Worm (Caenorhabditis elegans) whole organism, early embryonic: ENCODE results near the gene H04J21.1.

ENCODE experiments used
- B0310.2 ChIP-seq: sonication (generic microtip); optimal IDR thresholded peaks from 2 replicates; lab custom pipeline; 2016; ENCODE audit warnings: mild to moderate bottlenecking, missing genetic modification characterization, missing compliant biosample characterization
- F13C5.2 ChIP-seq: sonication (generic microtip); optimal IDR thresholded peaks from 2 replicates; lab custom pipeline; 2017; ENCODE audit warnings: mild to moderate bottlenecking, missing genetic modification characterization, inconsistent platforms, missing compliant biosample characterization
- aly-1 ChIP-seq: sonication (generic microtip); optimal IDR thresholded peaks from 2 replicates; lab custom pipeline; 2016; ENCODE audit warnings: missing genetic modification characterization, missing compliant biosample characterization
- ama-1 ChIP-seq: fragments of 150-350 bp; optimal IDR thresholded peaks from 2 replicates; lab custom pipeline; 2014
- ceh-13 ChIP-seq: fragments of 200-800 bp; sonication (Bioruptor generic); optimal IDR thresholded peaks from 2 replicates; lab custom pipeline; 2018; ENCODE audit warnings: mild to moderate bottlenecking, missing genetic modification characterization, missing compliant biosample characterization
- ceh-36 ChIP-seq: sonication (generic microtip); optimal IDR thresholded peaks from 2 replicates; lab custom pipeline; 2016; ENCODE audit warnings: missing genetic modification characterization, inconsistent platforms, missing compliant biosample characterization
- ets-7 ChIP-seq: sonication (generic microtip); optimal IDR thresholded peaks from 2 replicates; lab custom pipeline; 2016; ENCODE audit warnings: missing genotype, missing genetic modification characterization, missing compliant biosample characterization
- flt-1 ChIP-seq: fragments of 200-800 bp; sonication (Bioruptor generic); IDR thresholded peaks from 2 replicates; pipeline ENCODE4 v1.3.6; 2022; ENCODE audit warnings: missing genetic modification characterization, missing compliant biosample characterization
- hmbx-1 ChIP-seq: sonication (generic microtip); optimal IDR thresholded peaks from 2 replicates; lab custom pipeline; 2016; ENCODE audit warnings: mild to moderate bottlenecking, missing genetic modification characterization, missing compliant biosample characterization
- hmg-4 ChIP-seq: fragments of 200-800 bp; sonication (Bioruptor generic); optimal IDR thresholded peaks from 2 replicates; lab custom pipeline; 2018; ENCODE audit warnings: mild to moderate bottlenecking, missing genetic modification characterization, missing compliant biosample characterization
- hnd-1 ChIP-seq: sonication (generic microtip); optimal IDR thresholded peaks from 2 replicates; lab custom pipeline; 2016; ENCODE audit warnings: missing genetic modification characterization, missing compliant biosample characterization
- pes-1 ChIP-seq: fragments of 200-800 bp; sonication (Bioruptor generic); IDR thresholded peaks from 2 replicates; pipeline ENCODE4 v1.3.6; 2022; ENCODE audit warnings: missing genetic modification reagents, missing genetic modification characterization, missing compliant biosample characterization
- scrt-1 ChIP-seq: fragments of 200-800 bp; sonication (Bioruptor generic); IDR thresholded peaks from 2 replicates; pipeline ENCODE4 v1.3.6; 2022; ENCODE audit warnings: missing genetic modification characterization, missing compliant biosample characterization
- sea-1 ChIP-seq: fragments of 200-800 bp; sonication (Bioruptor generic); conservative IDR thresholded peaks from 2 replicates; pipeline ENCODE4 v1.3.6; 2022; ENCODE audit warnings: missing genetic modification characterization, missing compliant biosample characterization
- tbx-11 ChIP-seq: fragments of 200-800 bp; sonication (Bioruptor generic); IDR thresholded peaks from 2 replicates; pipeline ENCODE4 v1.3.6; 2022; ENCODE audit warnings: missing genetic modification characterization, missing compliant biosample characterization
- tbx-37 ChIP-seq: fragments of 200-800 bp; sonication (Bioruptor generic); conservative IDR thresholded peaks from 2 replicates; pipeline ENCODE4 v1.3.6; 2022; ENCODE audit warnings: missing genetic modification reagents, missing genetic modification characterization, missing compliant biosample characterization
- tra-4 ChIP-seq: sonication (generic microtip); optimal IDR thresholded peaks from 2 replicates; lab custom pipeline; 2017; ENCODE audit warnings: missing genetic modification characterization, missing compliant biosample characterization

The H04J21.1 gene

ce11 chrIII:2368424-2368823 lies 3.3 kb downstream of the H04J21.1 start, which contains the start of gene H04J21.4:
TSS of gene H04J21.4 (minus strand) at chrIII:2368524.
- no peak for TF ChIP-seq scrt-1 (GFP tag; lab: Robert Waterston, UW)
- no peak for TF ChIP-seq ceh-13
- TF ChIP-seq ceh-36 (tag; lab: Kevin White, UChicago), result no peak
- TF ChIP-seq flt-1 (GFP tag; lab: Robert Waterston, UW), result no peak
- no peak for TF ChIP-seq hmbx-1
- no peak for TF ChIP-seq sea-1
- TF ChIP-seq ama-1, result no peak
- TF ChIP-seq ets-7 (tag; lab: Kevin White, UChicago), result no peak
- no peak for TF ChIP-seq hnd-1 (tag; lab: Kevin White, UChicago)
- no peak for TF ChIP-seq F13C5.2 (tag; lab: Kevin White, UChicago)
- TF ChIP-seq tra-4 (tag; lab: Kevin White, UChicago), result no peak
- TF ChIP-seq tbx-11, result no peak
- no peak for TF ChIP-seq aly-1
- no peak for TF ChIP-seq B0310.2 (tag; lab: Kevin White, UChicago)
- TF ChIP-seq pes-1 (GFP tag; lab: Robert Waterston, UW), result no peak
- TF ChIP-seq tbx-37 (GFP tag; lab: Robert Waterston, UW), result no peak

- TF ChIP-seq tra-4 (tag; lab: Kevin White, UChicago) (no peak), hmbx-1 (no peak), sea-1 (no peak), ceh-36 (tag; lab: Kevin White, UChicago) (no peak), B0310.2 (tag; lab: Kevin White, UChicago) (no peak), tbx-37 (GFP tag; lab: Robert Waterston, UW) (no peak), F13C5.2 (tag; lab: Kevin White, UChicago) (no peak), pes-1 (GFP tag; lab: Robert Waterston, UW) (no peak), ceh-13 (no peak), tbx-11 (no peak), scrt-1 (GFP tag; lab: Robert Waterston, UW) (no peak), hnd-1 (tag; lab: Kevin White, UChicago) (no peak), aly-1 (no peak), hmg-4 (GFP tag; lab: Kevin White, UChicago) (no peak), ets-7 (tag; lab: Kevin White, UChicago) (no peak), flt-1 (GFP tag; lab: Robert Waterston, UW) (no peak), ama-1 (no peak)
These were observed 9.1 kb downstream of the H04J21.1 start, which contains the start of gene srd-69 for ce11 chrIII:2362648-2363047. TSS of gene srd-69 (plus strand) at chrIII:2362948.

ce11 chrIII:2349956-2350355 lies 21.8 kb downstream of the H04J21.1 start:
- no peak for TF ChIP-seq pes-1 (GFP tag; lab: Robert Waterston, UW)
- no peak for TF ChIP-seq sea-1
- no peak for TF ChIP-seq ceh-13
- TF ChIP-seq hmg-4 (GFP tag; lab: Kevin White, UChicago), result no peak
- TF ChIP-seq ceh-36 (tag; lab: Kevin White, UChicago), result no peak
- no peak for TF ChIP-seq hmbx-1
- no peak for TF ChIP-seq scrt-1 (GFP tag; lab: Robert Waterston, UW)
- no peak for TF ChIP-seq tbx-37 (GFP tag; lab: Robert Waterston, UW)
- no peak for TF ChIP-seq ets-7 (tag; lab: Kevin White, UChicago)
- no peak for TF ChIP-seq aly-1
- no peak for TF ChIP-seq tbx-11
- TF ChIP-seq tra-4 (tag; lab: Kevin White, UChicago), result no peak
- no peak for TF ChIP-seq hnd-1 (tag; lab: Kevin White, UChicago)
- no peak for TF ChIP-seq F13C5.2 (tag; lab: Kevin White, UChicago)
- no peak for TF ChIP-seq ama-1
- TF ChIP-seq B0310.2 (tag; lab: Kevin White, UChicago), result no peak

- TF ChIP-seq sea-1 (no peak), ets-7 (tag; lab: Kevin White, UChicago) (no peak), hmbx-1 (no peak), ceh-36 (tag; lab: Kevin White, UChicago) (no peak), B0310.2 (tag; lab: Kevin White, UChicago) (no peak), flt-1 (GFP tag; lab: Robert Waterston, UW) (no peak), tbx-37 (GFP tag; lab: Robert Waterston, UW) (no peak), F13C5.2 (tag; lab: Kevin White, UChicago) (no peak), tbx-11 (no peak), hnd-1 (tag; lab: Kevin White, UChicago) (no peak), hmg-4 (GFP tag; lab: Kevin White, UChicago) (no peak), tra-4 (tag; lab: Kevin White, UChicago) (no peak), aly-1 (no peak), scrt-1 (GFP tag; lab: Robert Waterston, UW) (no peak), ama-1 (no peak), ceh-13 (no peak), pes-1 (GFP tag; lab: Robert Waterston, UW) (no peak)
These were observed 24.5 kb downstream of the H04J21.1 start, which contains the start of gene gip-1 for ce11 chrIII:2347291-2347690. TSS of gene gip-1 (plus strand) at chrIII:2347591.

ce11 chrIII:2343273-2343672 lies 28.5 kb downstream of the H04J21.1 start, which contains the start of gene phf-5:
TSS of gene phf-5 (plus strand) at chrIII:2343573.
- TF ChIP-seq F13C5.2 (tag; lab: Kevin White, UChicago), result no peak
- no peak for TF ChIP-seq tbx-11
- TF ChIP-seq hnd-1 (tag; lab: Kevin White, UChicago), result no peak
- no peak for TF ChIP-seq hmbx-1
- TF ChIP-seq ets-7 (tag; lab: Kevin White, UChicago), result no peak
- TF ChIP-seq aly-1, result no peak
- TF ChIP-seq hmg-4 (GFP tag; lab: Kevin White, UChicago), result no peak
- TF ChIP-seq ceh-13, result no peak
- no peak for TF ChIP-seq ceh-36 (tag; lab: Kevin White, UChicago)
- TF ChIP-seq flt-1 (GFP tag; lab: Robert Waterston, UW), result no peak
- no peak for TF ChIP-seq pes-1 (GFP tag; lab: Robert Waterston, UW)
- TF ChIP-seq B0310.2 (tag; lab: Kevin White, UChicago), result no peak
- no peak for TF ChIP-seq sea-1
- TF ChIP-seq scrt-1 (GFP tag; lab: Robert Waterston, UW), result no peak

- TF ChIP-seq flt-1 (GFP tag; lab: Robert Waterston, UW) (no peak), sea-1 (no peak), ceh-13 (no peak), ets-7 (tag; lab: Kevin White, UChicago) (no peak), tbx-11 (no peak), aly-1 (no peak)
These were observed 40.6 kb downstream of the H04J21.1 start, which contains the start of the genes Y54F10BM.13 and ppm-1.D for ce11 chrIII:2331033-2331625. TSS of gene Y54F10BM.13 (minus strand) at chrIII:2331083. TSS of gene ppm-1.D (plus strand) at chrIII:2331572.
